Fruit fly (Drosophila melanogaster): Measurements from ENCODE around the gene CG15927.

dm6 chrX:12463560-12463959, 9.0 kb downstream of the CG15927 start:
- TF ChIP-seq EcR (GFP tag; optimal IDR thresholded peaks at IDR 0.05) (no peak), psq (optimal IDR thresholded peaks at IDR 0.05) (no peak), pan (optimal IDR thresholded peaks at IDR 0.05) (no peak), usp (GFP tag; optimal IDR thresholded peaks at IDR 0.05) (no peak), CG8478 (optimal IDR thresholded peaks at IDR 0.05) (no peak), Dll (optimal IDR thresholded peaks at IDR 0.05) (no peak)
